Fruit fly (Drosophila melanogaster) whole organism, wandering third instar larva: ENCODE results near the gene amos.

Experiments
- Abd-B ChIP-seq: fragments of >200 bp; optimal IDR thresholded peaks from 2 replicates; lab custom pipeline; 2017; ENCODE audit warnings: missing biosample characterization, missing genetic modification characterization
- CG9705 ChIP-seq: fragments of 200-800 bp; sonication (Bioruptor generic); optimal IDR thresholded peaks from 2 replicates; lab custom pipeline; 2018; ENCODE audit warnings: missing biosample characterization, mild to moderate bottlenecking, missing genetic modification characterization
- Mio ChIP-seq: sonication (Bioruptor generic); optimal IDR thresholded peaks from 2 replicates; lab custom pipeline; 2016; ENCODE audit warnings: missing biosample characterization, missing genetic modification characterization
- dsf ChIP-seq: sonication (Bioruptor generic); optimal IDR thresholded peaks from 2 replicates; lab custom pipeline; 2016; ENCODE audit warnings: missing biosample characterization, missing genetic modification characterization, borderline replicate concordance
- pan ChIP-seq: fragments of >200 bp; optimal IDR thresholded peaks from 2 replicates; lab custom pipeline; 2017
- usp ChIP-seq: fragments of >200 bp; optimal IDR thresholded peaks from 2 replicates; lab custom pipeline; 2017; ENCODE audit warnings: missing biosample characterization, missing genetic modification characterization

DNA sequence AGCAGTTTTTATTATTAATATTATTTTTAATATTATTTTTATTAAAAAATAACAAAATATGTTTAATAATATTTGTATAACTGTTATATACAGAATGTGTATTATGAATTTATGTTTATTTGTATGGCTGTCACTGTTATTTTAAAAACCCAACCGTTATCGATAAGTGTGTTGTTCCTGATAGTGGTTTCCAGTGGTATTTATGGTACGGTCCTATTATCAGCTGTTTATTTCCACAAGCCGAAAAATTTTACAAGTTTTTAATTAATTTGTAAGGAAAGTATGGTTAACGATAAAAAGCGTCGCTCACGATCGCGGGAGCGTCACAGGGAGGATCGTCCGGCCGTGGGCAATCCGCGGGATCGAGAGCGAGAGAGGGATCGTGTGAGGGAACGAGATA lies 9.9 kb upstream of the amos start, which contains the start of gene CG10333:
- TF ChIP-seq CG9705 (GFP tag; lab: Kevin White, UChicago): no peak
- no peak for TF ChIP-seq Abd-B (GFP tag; lab: Kevin White, UChicago)
- TF ChIP-seq usp (GFP tag; lab: Kevin White, UChicago): no peak
- no peak for TF ChIP-seq Mio
- no peak for TF ChIP-seq pan
- TF ChIP-seq dsf (GFP tag; lab: Kevin White, UChicago): no peak
